Worm (Caenorhabditis elegans): ENCODE measurements around the gene M01B2.13.

DNA sequence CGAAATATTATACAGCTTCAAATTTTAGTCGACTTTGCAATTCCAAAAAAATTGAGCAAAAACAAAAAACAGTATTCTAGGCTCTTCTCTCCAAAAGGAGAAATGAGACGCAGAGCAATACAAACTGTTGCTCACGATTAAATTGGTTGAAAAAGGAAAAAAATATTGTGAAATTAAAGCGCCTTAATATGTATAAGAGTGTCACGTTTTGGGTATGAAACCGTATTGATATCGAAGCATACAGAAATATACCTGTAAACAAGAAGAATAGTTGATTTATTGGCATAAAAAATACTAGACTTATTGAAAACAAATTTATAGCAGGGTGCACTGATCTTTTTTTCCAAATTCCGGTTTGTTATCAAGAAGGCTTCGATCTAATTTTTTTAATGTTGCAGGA lies at the start of gene M01B2.13:
- TF ChIP-seq nhr-12 (tag; optimal IDR thresholded peaks at IDR 0.05) (no peak), nhr-11 (tag; optimal IDR thresholded peaks at IDR 0.05) (no peak), nhr-21 (tag; optimal IDR thresholded peaks at IDR 0.05) (no peak), ztf-1 (GFP tag; conservative IDR thresholded peaks at IDR 0.05) (no peak), nhr-77 (tag; optimal IDR thresholded peaks at IDR 0.05) (no peak), dmd-4 (tag; optimal IDR thresholded peaks at IDR 0.05) (no peak), skn-1 (tag; optimal IDR thresholded peaks at IDR 0.05) (no peak), ztf-11 (tag; optimal IDR thresholded peaks at IDR 0.05) (no peak), zag-1 (tag; optimal IDR thresholded peaks at IDR 0.05) (no peak), ama-1 (optimal IDR thresholded peaks at IDR 0.05) (no peak)

All from whole organism, L2 larva.